Fruit fly (Drosophila melanogaster) whole organism, wandering third instar larva: Measurements from ENCODE around the gene CG33543.

Experiments used
- Abd-B ChIP-seq: fragments of >200 bp; optimal IDR thresholded peaks from 2 replicates; lab custom pipeline; 2017; ENCODE audit warnings: missing biosample characterization, missing genetic modification characterization
- CrebA ChIP-seq: fragments of 200-800 bp; sonication (Bioruptor generic); optimal IDR thresholded peaks from 2 replicates; lab custom pipeline; 2016; ENCODE audit warnings: missing biosample characterization, mild to moderate bottlenecking, missing genetic modification characterization, borderline replicate concordance
- Hnf4 ChIP-seq: fragments of 200-800 bp; sonication (Bioruptor generic); optimal IDR thresholded peaks from 2 replicates; lab custom pipeline; 2016; ENCODE audit warnings: missing biosample characterization, mild to moderate bottlenecking, missing genetic modification characterization
- Jra ChIP-seq: sonication (Bioruptor generic); optimal IDR thresholded peaks from 2 replicates; lab custom pipeline; 2016; ENCODE audit warnings: missing biosample characterization, missing genetic modification characterization
- brk ChIP-seq: fragments of 200-800 bp; sonication (Bioruptor generic); optimal IDR thresholded peaks from 2 replicates; lab custom pipeline; 2016; ENCODE audit warnings: missing biosample characterization, mild to moderate bottlenecking, missing genetic modification characterization
- fru ChIP-seq: fragments of 200-800 bp; sonication (Bioruptor generic); optimal IDR thresholded peaks from 3 replicates; lab custom pipeline; 2016; ENCODE audit warnings: missing biosample characterization, mild to moderate bottlenecking, missing genetic modification characterization
- pan ChIP-seq: fragments of >200 bp; optimal IDR thresholded peaks from 2 replicates; lab custom pipeline; 2017

DNA sequence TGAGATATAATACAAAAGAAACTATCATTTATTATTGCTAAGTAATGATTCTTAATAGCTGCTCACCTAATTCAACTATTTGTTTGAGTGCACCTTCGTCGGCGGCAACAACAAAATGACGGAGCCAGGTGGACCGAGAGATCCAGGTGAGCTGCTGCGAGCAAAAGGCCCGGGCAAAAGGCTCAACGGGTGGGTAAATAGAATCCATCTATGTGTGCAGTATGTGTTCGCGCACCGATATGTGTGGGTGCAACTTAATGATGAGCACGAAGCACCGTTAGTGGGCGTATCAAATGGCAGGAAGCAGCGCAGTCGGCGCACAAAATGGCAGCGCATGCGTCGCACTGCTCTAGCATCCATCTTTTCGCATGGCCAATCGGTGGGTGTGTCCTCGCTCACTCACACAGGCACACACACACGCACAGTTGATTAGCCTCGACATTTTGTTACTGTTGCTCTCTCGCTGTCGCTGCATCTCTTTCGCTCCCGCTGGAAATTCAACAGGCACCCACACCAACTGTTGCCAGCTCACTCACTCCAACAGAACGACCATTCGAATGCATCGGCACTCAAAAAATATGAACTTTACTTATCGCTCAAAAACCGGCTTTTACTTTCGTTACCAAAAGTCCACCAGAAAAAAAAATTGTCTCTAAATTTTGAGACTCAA, 33.5 kb downstream of the CG33543 start:
- TF ChIP-seq Jra (GFP tag; lab: Kevin White, UChicago), result no peak
- no peak for TF ChIP-seq brk (GFP tag; lab: Kevin White, UChicago)
- TF ChIP-seq Abd-B (GFP tag; lab: Kevin White, UChicago), result no peak
- no peak for TF ChIP-seq pan (lab: Kevin White, UChicago)
- no peak for TF ChIP-seq Hnf4 (GFP tag; lab: Kevin White, UChicago)
- TF ChIP-seq fru (GFP tag; lab: Kevin White, UChicago), result no peak
- TF ChIP-seq CrebA (GFP tag; lab: Kevin White, UChicago), result no peak
